Worm (Caenorhabditis elegans) whole organism, L2 larva: ENCODE results near the gene pqn-71.

ENCODE experiments used
- C34F6.9 ChIP-seq: fragments of 150-350 bp; optimal IDR thresholded peaks from 2 replicates; lab custom pipeline; 2014; ENCODE audit warnings: missing biosample characterization, missing genetic modification characterization
- aly-2 ChIP-seq: fragments of 150-350 bp; optimal IDR thresholded peaks from 2 replicates; lab custom pipeline; 2014; ENCODE audit warnings: missing biosample characterization, missing genetic modification characterization
- blmp-1 ChIP-seq: sonication (generic microtip); optimal IDR thresholded peaks from 2 replicates; lab custom pipeline; 2017; ENCODE audit warnings: missing genetic modification characterization, mild to moderate bottlenecking, missing compliant biosample characterization, antibody characterized with exemption, moderate library complexity; ENCODE audit not compliant: insufficient read depth
- nhr-11 ChIP-seq: fragments of 150-350 bp; optimal IDR thresholded peaks from 2 replicates; lab custom pipeline; 2014; ENCODE audit warnings: missing biosample characterization, missing genetic modification characterization
- nhr-237 ChIP-seq: fragments of 150-350 bp; optimal IDR thresholded peaks from 2 replicates; lab custom pipeline; 2014; ENCODE audit warnings: missing biosample characterization, missing genetic modification characterization
- snpc-4 ChIP-seq: fragments of 150-350 bp; optimal IDR thresholded peaks from 2 replicates; lab custom pipeline; 2014; ENCODE audit warnings: missing biosample characterization, missing genetic modification characterization
- unc-62 ChIP-seq: fragments of 150-350 bp; optimal IDR thresholded peaks from 2 replicates; lab custom pipeline; 2014; ENCODE audit warnings: missing biosample characterization, missing genetic modification reagents, missing genetic modification characterization
- ztf-11 ChIP-seq: sonication (generic microtip); optimal IDR thresholded peaks from 2 replicates; lab custom pipeline; 2017; ENCODE audit warnings: missing biosample characterization, missing genetic modification characterization

DNA sequence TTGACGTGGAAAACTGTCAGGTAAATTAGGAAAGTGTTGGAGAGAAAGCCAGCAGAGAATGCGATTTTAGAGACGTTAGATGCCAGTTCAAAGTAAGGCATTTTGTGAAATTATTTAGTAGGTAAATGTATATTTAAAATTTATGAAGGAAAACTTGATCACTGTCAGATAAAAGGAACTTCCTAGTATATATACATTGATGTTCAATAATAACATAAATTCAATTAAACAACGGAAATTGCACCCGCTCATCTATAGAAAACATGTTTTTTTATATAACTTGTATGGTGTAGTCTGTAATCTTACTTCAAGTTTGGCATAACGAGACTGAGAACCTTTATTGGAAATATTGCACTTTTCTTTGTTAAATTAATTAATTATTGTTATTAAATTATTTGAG lies 6.4 kb upstream of the pqn-71 start, which contains the start of gene str-71:
- TF ChIP-seq unc-62 (GFP tag; lab: Kevin White, UChicago) = no peak
- TF ChIP-seq blmp-1 (tag; lab: Kevin White, UChicago) = no peak
- no peak for TF ChIP-seq nhr-237 (tag; lab: Kevin White, UChicago)
- no peak for TF ChIP-seq snpc-4 (tag; lab: Kevin White, UChicago)
- no peak for TF ChIP-seq nhr-11
- no peak for TF ChIP-seq ztf-11 (tag; lab: Kevin White, UChicago)
- no peak for TF ChIP-seq aly-2 (tag; lab: Kevin White, UChicago)
- TF ChIP-seq C34F6.9 (tag; lab: Kevin White, UChicago) = no peak
